Worm (Caenorhabditis elegans): ENCODE measurements around the gene eral-1.
A peak's percentile ranks its signal among the peaks of the same experiment; 100 is the strongest.

Gene eral-1

ce11 chrII:9574406-9574805, 15.2 kb downstream of the eral-1 start (continued):
- TF ChIP-seq Y67H2A.10 (GFP tag; conservative IDR thresholded peaks at IDR 0.05), result no peak

DNA sequence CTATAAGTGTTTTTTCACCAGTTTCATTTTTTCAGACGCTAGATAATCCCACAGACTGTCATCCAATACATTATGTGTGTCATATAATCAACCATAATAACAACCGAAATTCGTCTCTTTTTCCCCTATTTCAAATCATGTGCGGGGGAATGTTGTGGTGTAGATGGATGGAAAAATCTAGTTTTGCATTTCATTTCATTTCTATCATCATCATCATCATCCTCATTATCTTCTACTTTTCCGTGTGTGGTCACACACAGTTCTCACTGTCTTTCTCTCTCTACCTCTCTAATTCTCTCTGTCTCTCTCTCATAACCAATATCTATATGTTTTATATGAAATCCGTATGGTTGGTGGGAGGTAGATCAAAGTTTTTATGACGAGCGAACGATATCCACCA, 16.2 kb downstream of the eral-1 start:
- TF ChIP-seq chd-7 (tag; optimal IDR thresholded peaks at IDR 0.05) (no peak), tbx-9 (tag; optimal IDR thresholded peaks at IDR 0.05; ENCODE audit: borderline replicate concordance) (no peak), cebp-1 (GFP tag; IDR thresholded peaks at IDR 0.05) (no peak), cebp-1 (tag; optimal IDR thresholded peaks at IDR 0.05) (no peak), sea-2 (GFP tag; IDR thresholded peaks at IDR 0.05) (no peak), madf-6 (GFP tag; IDR thresholded peaks at IDR 0.05) (no peak), madf-10 (tag; optimal IDR thresholded peaks at IDR 0.05) (no peak), bed-2 (GFP tag; IDR thresholded peaks at IDR 0.05) (no peak), madf-3 (GFP tag; IDR thresholded peaks at IDR 0.05) (no peak), B0035.1 (tag; optimal IDR thresholded peaks at IDR 0.05) (no peak), ztf-26 (tag; optimal IDR thresholded peaks at IDR 0.05) (no peak), sdz-38 (tag; optimal IDR thresholded peaks at IDR 0.05) (no peak), snpc-3.4 (tag; optimal IDR thresholded peaks at IDR 0.05) (no peak), ceh-79 (tag; optimal IDR thresholded peaks at IDR 0.05) (no peak)

- TF ChIP-seq lsl-1 (GFP tag; optimal IDR thresholded peaks at IDR 0.05) (peak; percentile 53), ztf-28 (GFP tag; IDR thresholded peaks at IDR 0.05) (0 out of 2 replicates have a peak, but pooled peaks have one; percentile 58), dpl-1 (GFP tag; optimal IDR thresholded peaks at IDR 0.05) (peak; percentile 0), rcor-1 (GFP tag; IDR thresholded peaks at IDR 0.05) (peak; percentile 72), ceh-40 (GFP tag; IDR thresholded peaks at IDR 0.05) (no peak), mcd-1 (GFP tag; IDR thresholded peaks at IDR 0.05) (peak; percentile 63), C06A6.2 (GFP tag; conservative IDR thresholded peaks at IDR 0.05) (0 out of 2 replicates have a peak, but pooled peaks have one; percentile 17), dox-1 (GFP tag; IDR thresholded peaks at IDR 0.05) (peak; percentile 83), lir-1 (GFP tag; conservative IDR thresholded peaks at IDR 0.05) (no peak), F33H1.4 (GFP tag; IDR thresholded peaks at IDR 0.05) (peak; percentile 46; the same call in 1 of the 2 replicates), athp-1 (tag; optimal IDR thresholded peaks at IDR 0.05) (peak; percentile 68), ztf-3 (GFP tag; optimal IDR thresholded peaks at IDR 0.05) (no peak), xnd-1 (tag; optimal IDR thresholded peaks at IDR 0.05) (no peak), F49E8.2 (tag; optimal IDR thresholded peaks at IDR 0.05; ENCODE audit: insufficient read depth) (peak; percentile 45), lin-26 (GFP tag; IDR thresholded peaks at IDR 0.05) (peak; percentile 97), F55B11.4 (tag; optimal IDR thresholded peaks at IDR 0.05; ENCODE audit: borderline replicate concordance, insufficient read depth) (no peak), ceh-27 (GFP tag; optimal IDR thresholded peaks at IDR 0.05) (peak; percentile 79), K11D2.4 (GFP tag; IDR thresholded peaks at IDR 0.05) (0 out of 2 replicates have a peak, but pooled peaks have one; percentile 55), ztf-18 (tag; optimal IDR thresholded peaks at IDR 0.05) (peak; percentile 72), cebp-1 (GFP tag; IDR thresholded peaks at IDR 0.05) (no peak), cebp-1 (tag; optimal IDR thresholded peaks at IDR 0.05) (peak; percentile 73), nhr-27 (tag; optimal IDR thresholded peaks at IDR 0.05) (no peak), nfya-2 (GFP tag; IDR thresholded peaks at IDR 0.05) (no peak), madf-3 (GFP tag; IDR thresholded peaks at IDR 0.05) (0 out of 2 replicates have a peak, but pooled peaks have one; percentile 68), pbrm-1 (GFP tag; IDR thresholded peaks at IDR 0.05) (peak; percentile 77), egl-18 (GFP tag; IDR thresholded peaks at IDR 0.05) (no peak), Y67H2A.10 (GFP tag; conservative IDR thresholded peaks at IDR 0.05) (peak; percentile 46; the same call in 1 of the 2 replicates), ccch-3 (GFP tag; optimal IDR thresholded peaks at IDR 0.05) (no peak), hlh-26 (GFP tag; conservative IDR thresholded peaks at IDR 0.05) (no peak), ceh-91 (GFP tag; IDR thresholded peaks at IDR 0.05) (no peak), unc-130 (GFP tag; optimal IDR thresholded peaks at IDR 0.05) (peak; percentile 49), Y53G8AR.9 (GFP tag; conservative IDR thresholded peaks at IDR 0.05) (peak; percentile 65; the same call in 1 of the 2 replicates), akir-1 (GFP tag; optimal IDR thresholded peaks at IDR 0.05) (no peak), nhr-90 (tag; optimal IDR thresholded peaks at IDR 0.05) (peak; percentile 90), T07F8.4 (tag; optimal IDR thresholded peaks at IDR 0.05) (peak; percentile 53)
These were observed 23.5 kb downstream of the eral-1 start for ce11 chrII:9566045-9566444.

Data from whole organism, young adult.